Fruit fly (Drosophila melanogaster): ENCODE data around the gene CG9951.

Gene CG9951

dm6 chr3L:16844920-16845573 is 17.9 kb upstream of the CG9951 start, which contains the start of the genes kud and Zcchc7 (continued):
- peak; percentile 25 for TF ChIP-seq bab2 (GFP tag; optimal IDR thresholded peaks at IDR 0.05)
- TF ChIP-seq shn (GFP tag; optimal IDR thresholded peaks at IDR 0.05), result peak; percentile 19
- TF ChIP-seq Oli (tag; optimal IDR thresholded peaks at IDR 0.05), result peak; percentile 30
- no peak for TF ChIP-seq ftz-f1 (GFP tag; optimal IDR thresholded peaks at IDR 0.05)
- TF ChIP-seq luna (GFP tag; optimal IDR thresholded peaks at IDR 0.05), result no peak
- no peak for TF ChIP-seq Scr (GFP tag; IDR thresholded peaks at IDR 0.05; ENCODE audit: partially characterized antibody)
- TF ChIP-seq CG4404 (GFP tag; IDR thresholded peaks at IDR 0.05), result peak; percentile 16; the same call in 1 of the 2 replicates
- TF ChIP-seq lov (optimal IDR thresholded peaks at IDR 0.05), result no peak
- no peak for TF ChIP-seq lov (GFP tag; IDR thresholded peaks at IDR 0.05)
- peak; percentile 55 to 64 for TF ChIP-seq Trl (optimal IDR thresholded peaks at IDR 0.05)
- TF ChIP-seq Trl (GFP tag; optimal IDR thresholded peaks at IDR 0.05), result no peak
- peak; percentile 52 for TF ChIP-seq CG4424 (GFP tag; optimal IDR thresholded peaks at IDR 0.05)
- no peak for TF ChIP-seq disco-r (GFP tag; optimal IDR thresholded peaks at IDR 0.05)
- peak; percentile 58 for TF ChIP-seq Dad (GFP tag; optimal IDR thresholded peaks at IDR 0.05)
- TF ChIP-seq Dip3 (GFP tag; optimal IDR thresholded peaks at IDR 0.05), result no peak
- peak; percentile 69 for TF ChIP-seq B-H2 (GFP tag; optimal IDR thresholded peaks at IDR 0.05)
- TF ChIP-seq CG9797 (GFP tag; optimal IDR thresholded peaks at IDR 0.05), result peak; percentile 24
- no peak for TF ChIP-seq CG16815 (GFP tag; optimal IDR thresholded peaks at IDR 0.05)
- TF ChIP-seq HLH4C (GFP tag; IDR thresholded peaks at IDR 0.05; ENCODE audit: partially characterized antibody), result peak; percentile 63; the same call in 2 of the 3 replicates
- 0 out of 2 replicates have a peak, but pooled peaks have one; percentile 10 for TF ChIP-seq ato (GFP tag; IDR thresholded peaks at IDR 0.05; ENCODE audit: partially characterized antibody)
- peak; percentile 42 for TF ChIP-seq CG18476 (GFP tag; optimal IDR thresholded peaks at IDR 0.05)
- TF ChIP-seq ems (GFP tag; optimal IDR thresholded peaks at IDR 0.05), result peak; percentile 42
- peak; percentile 70 for TF ChIP-seq trem (tag; optimal IDR thresholded peaks at IDR 0.05)
- no peak for TF ChIP-seq CG16779 (GFP tag; IDR thresholded peaks at IDR 0.05)
- peak; percentile 12 for TF ChIP-seq NC2β (GFP tag; optimal IDR thresholded peaks at IDR 0.05)
- peak; percentile 24; the same call in 1 of the 2 replicates for TF ChIP-seq CG10366 (GFP tag; IDR thresholded peaks at IDR 0.05)
- TF ChIP-seq CG4854 (GFP tag; optimal IDR thresholded peaks at IDR 0.05), result peak; percentile 29
- peak; percentile 75 for TF ChIP-seq NFAT (GFP tag; IDR thresholded peaks at IDR 0.05)
- no peak for TF ChIP-seq CG3407 (GFP tag; optimal IDR thresholded peaks at IDR 0.05)
- no peak for TF ChIP-seq CG17612 (GFP tag; IDR thresholded peaks at IDR 0.05)
- peak; percentile 71 for TF ChIP-seq Rfx (GFP tag; IDR thresholded peaks at IDR 0.05)
- peak; percentile 66 for TF ChIP-seq Dek (tag; optimal IDR thresholded peaks at IDR 0.05)
- TF ChIP-seq onecut (GFP tag; IDR thresholded peaks at IDR 0.05), result no peak
- TF ChIP-seq CG1603 (tag; optimal IDR thresholded peaks at IDR 0.05), result peak; percentile 28
- TF ChIP-seq CG9817 (tag; optimal IDR thresholded peaks at IDR 0.05), result peak; percentile 75
- no peak for TF ChIP-seq E2f1 (GFP tag; IDR thresholded peaks at IDR 0.05)
- peak; percentile 44; the same call in 1 of the 2 replicates for TF ChIP-seq nerfin-2 (GFP tag; IDR thresholded peaks at IDR 0.05; ENCODE audit: partially characterized antibody)
- TF ChIP-seq gcm2 (GFP tag; optimal IDR thresholded peaks at IDR 0.05), result peak; percentile 21
- TF ChIP-seq CG6791 (GFP tag; IDR thresholded peaks at IDR 0.05; ENCODE audit: partially characterized antibody), result no peak; the same call in 2 of the 3 replicates
- TF ChIP-seq CG17359 (tag; optimal IDR thresholded peaks at IDR 0.05), result no peak
- TF ChIP-seq Side (GFP tag; optimal IDR thresholded peaks at IDR 0.05), result peak; percentile 22
- TF ChIP-seq crp (GFP tag; optimal IDR thresholded peaks at IDR 0.05), result peak in 1 of 2 experiments; percentile 6
- peak; percentile 62 for TF ChIP-seq sob (GFP tag; IDR thresholded peaks at IDR 0.05)
- TF ChIP-seq Sin3A (optimal IDR thresholded peaks at IDR 0.05), result peak; percentile 30
- TF ChIP-seq tna (GFP tag; IDR thresholded peaks at IDR 0.05; ENCODE audit: partially characterized antibody), result no peak
- TF ChIP-seq CG9609 (GFP tag; optimal IDR thresholded peaks at IDR 0.05), result peak; percentile 47
- TF ChIP-seq Fer3 (tag; optimal IDR thresholded peaks at IDR 0.05), result peak; percentile 62
- TF ChIP-seq CG4328 (GFP tag; optimal IDR thresholded peaks at IDR 0.05), result peak; percentile 73
- peak; percentile 97 for TF ChIP-seq CG4820 (GFP tag; optimal IDR thresholded peaks at IDR 0.05)
- no peak for TF ChIP-seq Atf3 (GFP tag; optimal IDR thresholded peaks at IDR 0.05)

Data from whole organism, embryonic.